Fruit fly (Drosophila melanogaster): ENCODE results near the gene Nf-YC.
A peak's percentile ranks its signal among the peaks of the same experiment; 100 is the strongest.

DNA sequence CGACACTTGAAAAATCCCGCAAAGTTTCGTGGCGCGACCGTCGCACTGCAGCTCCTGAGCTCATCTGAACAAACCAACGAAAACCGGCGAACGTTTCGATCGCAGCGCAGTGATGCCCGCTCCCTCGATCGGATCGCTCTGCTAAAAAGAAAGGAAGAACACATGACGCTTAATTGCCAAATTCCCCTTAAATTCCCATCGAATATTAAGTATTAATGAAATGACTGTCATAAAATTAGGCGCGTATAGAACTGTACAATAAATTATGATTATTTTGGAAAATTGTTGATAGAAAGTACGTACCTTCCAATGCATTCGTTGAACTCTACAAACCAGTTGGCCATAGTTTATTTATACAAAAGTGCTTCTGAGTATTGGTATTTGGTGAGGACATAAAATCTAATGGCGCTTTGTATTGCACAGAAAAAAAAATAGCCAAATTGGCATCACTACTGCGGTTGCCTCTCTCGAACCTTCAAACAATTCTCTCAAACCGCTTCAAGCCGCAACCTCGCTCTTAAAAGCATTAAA is 41.0 kb downstream of the Nf-YC start, which contains the start of gene shf:
- no peak for TF ChIP-seq svp (GFP tag)
- TF ChIP-seq CG3919 (GFP tag; optimal IDR thresholded peaks at IDR 0.05), result no peak
- no peak for TF ChIP-seq CG11762 (GFP tag; optimal IDR thresholded peaks at IDR 0.05; ENCODE audit: insufficient read depth)
- TF ChIP-seq Hr4 (GFP tag; optimal IDR thresholded peaks at IDR 0.05), result peak; percentile 46
- peak; percentile 18 for TF ChIP-seq Sox102F (GFP tag; optimal IDR thresholded peaks at IDR 0.05)
- TF ChIP-seq Lpt (GFP tag; optimal IDR thresholded peaks at IDR 0.05), result no peak
- no peak for TF ChIP-seq CG10631 (GFP tag; optimal IDR thresholded peaks at IDR 0.05)
